Worm (Caenorhabditis elegans) whole organism, L4 larva: ENCODE measurements around the gene scrm-5.
"Not testable (repeated sequence)": the region's sequence is repeated elsewhere in the genome, so short reads cannot be mapped to it uniquely, and the experiment has no call there.

ENCODE experiments used
- ZK546.5 ChIP-seq, 2 experiments: sonication (generic microtip); optimal IDR thresholded peaks; 2 replicates each; lab custom pipeline; 2017; ENCODE audit warnings: missing biosample characterization in 2 of 2, missing genetic modification characterization in 2 of 2
- attf-4 ChIP-seq: sonication (generic microtip); optimal IDR thresholded peaks from 3 replicates; lab custom pipeline; 2017; ENCODE audit warnings: missing biosample characterization, missing genetic modification characterization
- fos-1 ChIP-seq: fragments of 150-350 bp; optimal IDR thresholded peaks from 2 replicates; lab custom pipeline; 2014; ENCODE audit warnings: missing biosample characterization, missing genetic modification characterization
- nhr-25 ChIP-seq: sonication (generic microtip); optimal IDR thresholded peaks from 2 replicates; lab custom pipeline; 2017; ENCODE audit warnings: missing genetic modification characterization, mild to moderate bottlenecking, missing compliant biosample characterization, antibody characterized with exemption, moderate library complexity, borderline replicate concordance; ENCODE audit not compliant: insufficient read depth
- snpc-1.2 ChIP-seq: fragments of 200-800 bp; sonication (Bioruptor generic); IDR thresholded peaks from 2 replicates; pipeline ENCODE4 v1.3.6; 2022; ENCODE audit warnings: missing genetic modification reagents, missing genetic modification characterization, missing compliant biosample characterization
- zag-1 ChIP-seq: fragments of 150-350 bp; optimal IDR thresholded peaks from 2 replicates; lab custom pipeline; 2014; ENCODE audit warnings: missing biosample characterization, missing genetic modification characterization

DNA sequence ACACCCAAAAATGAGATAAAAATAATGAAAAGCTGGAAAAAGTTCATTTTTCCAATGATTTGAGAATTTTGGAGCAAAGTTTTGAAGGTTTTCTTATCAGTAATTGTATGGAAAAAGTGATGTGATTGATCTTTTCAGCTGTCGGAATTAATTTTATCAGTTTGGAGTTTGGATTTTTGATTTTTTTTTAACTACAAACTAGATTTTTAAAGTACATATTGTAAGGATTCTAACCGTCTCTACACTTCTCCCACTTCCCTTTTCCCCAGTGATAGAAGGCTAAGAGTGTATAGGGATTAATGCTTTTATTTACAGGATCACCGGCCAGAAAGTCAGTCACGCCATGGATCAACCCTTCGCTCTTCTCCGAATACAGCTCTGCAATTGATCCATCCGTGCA is 36.6 kb upstream of the scrm-5 start, which contains the start of gene F49F1.7:
- TF ChIP-seq nhr-25 (tag; lab: Kevin White, UChicago); attf-4 (tag; lab: Kevin White, UChicago); snpc-1.2 (GFP tag; lab: Robert Waterston, UW); fos-1 (tag; lab: Kevin White, UChicago); zag-1 (tag; lab: Kevin White, UChicago); ZK546.5 (tag; optimal IDR thresholded peaks at IDR 0.05; lab: Kevin White, UChicago): not testable (repeated sequence)
